Worm (Caenorhabditis elegans) whole organism, early embryonic: ENCODE results near the gene egl-46.

Source experiments
- hmbx-1 ChIP-seq: sonication (generic microtip); optimal IDR thresholded peaks from 2 replicates; lab custom pipeline; 2016; ENCODE audit warnings: mild to moderate bottlenecking, missing genetic modification characterization, missing compliant biosample characterization
- scrt-1 ChIP-seq: fragments of 200-800 bp; sonication (Bioruptor generic); IDR thresholded peaks from 2 replicates; pipeline ENCODE4 v1.3.6; 2022; ENCODE audit warnings: missing genetic modification characterization, missing compliant biosample characterization

Gene egl-46

DNA sequence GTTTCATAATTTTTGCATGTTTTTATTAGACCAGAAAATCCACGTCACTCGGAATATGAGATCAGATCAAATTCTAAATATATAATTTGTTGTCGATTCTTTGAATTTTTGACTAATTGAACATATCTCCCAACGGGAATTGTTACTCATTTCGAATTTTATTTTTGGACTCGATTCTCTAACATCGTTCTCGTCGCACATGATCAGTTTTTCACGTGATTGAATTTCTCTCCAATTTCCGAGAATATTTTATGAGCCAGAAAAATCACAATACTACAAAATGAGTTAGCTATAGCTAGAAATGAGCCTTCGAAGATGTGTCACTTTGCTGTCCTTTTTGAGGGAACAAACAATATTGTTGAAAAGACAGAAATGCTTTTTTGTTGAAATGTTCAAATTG, 50.6 kb downstream of the egl-46 start:
- no peak for TF ChIP-seq scrt-1 (GFP tag; lab: Robert Waterston, UW)
- no peak for TF ChIP-seq hmbx-1 (tag; lab: Kevin White, UChicago)
